Worm (Caenorhabditis elegans): ENCODE data around the gene srb-13.

- TF ChIP-seq tab-1 (GFP tag; IDR thresholded peaks at IDR 0.05) = no peak
- no peak for TF ChIP-seq flt-1 (GFP tag; IDR thresholded peaks at IDR 0.05)
- TF ChIP-seq ztf-23 (GFP tag; IDR thresholded peaks at IDR 0.05) = no peak
- no peak for TF ChIP-seq med-1 (GFP tag; optimal IDR thresholded peaks at IDR 0.05; ENCODE audit: insufficient read depth)
- no peak for TF ChIP-seq ref-1 (GFP tag; conservative IDR thresholded peaks at IDR 0.05)
- no peak for TF ChIP-seq ztf-29 (GFP tag; IDR thresholded peaks at IDR 0.05)
- TF ChIP-seq T22C8.4 (GFP tag; IDR thresholded peaks at IDR 0.05) = no peak
- TF ChIP-seq klf-2 (GFP tag; conservative IDR thresholded peaks at IDR 0.05) = no peak
- TF ChIP-seq cog-1 (tag; optimal IDR thresholded peaks at IDR 0.05) = no peak
These were observed 41.7 kb downstream of the srb-13 start, which contains the start of gene srsy-1 for ce11 chrII:5115733-5116132.
